Worm (Caenorhabditis elegans): ENCODE data around the gene W02H5.8.
"Not testable (repeated sequence)": the region's sequence is repeated elsewhere in the genome, so short reads cannot be mapped to it uniquely, and the experiment has no call there.

W02H5.8 gene

DNA sequence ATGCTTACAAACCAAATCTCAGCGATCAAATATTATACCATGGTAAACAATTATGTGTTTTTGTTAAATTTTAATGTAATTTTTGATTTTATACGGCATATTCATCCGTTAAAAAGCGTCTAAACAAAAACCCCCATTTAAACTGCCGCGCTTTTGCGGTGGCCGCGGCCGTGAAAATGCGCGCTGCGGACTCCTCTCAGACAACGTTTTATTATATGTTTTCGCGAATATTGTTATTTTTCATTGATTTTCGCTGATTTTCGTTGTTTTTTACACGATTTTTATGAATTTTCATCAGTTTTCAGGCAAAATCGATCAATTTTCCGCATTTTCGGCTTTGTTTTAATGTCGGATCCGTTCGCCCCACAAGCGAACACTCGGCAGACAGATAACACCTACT lies 13.9 kb downstream of the W02H5.8 start, which contains the start of gene W02H5.19 (continued):
- TF ChIP-seq dmd-6 (GFP tag; IDR thresholded peaks at IDR 0.05) = peak; percentile 73
- TF ChIP-seq pqm-1 (tag; optimal IDR thresholded peaks at IDR 0.05) = no peak

DNA sequence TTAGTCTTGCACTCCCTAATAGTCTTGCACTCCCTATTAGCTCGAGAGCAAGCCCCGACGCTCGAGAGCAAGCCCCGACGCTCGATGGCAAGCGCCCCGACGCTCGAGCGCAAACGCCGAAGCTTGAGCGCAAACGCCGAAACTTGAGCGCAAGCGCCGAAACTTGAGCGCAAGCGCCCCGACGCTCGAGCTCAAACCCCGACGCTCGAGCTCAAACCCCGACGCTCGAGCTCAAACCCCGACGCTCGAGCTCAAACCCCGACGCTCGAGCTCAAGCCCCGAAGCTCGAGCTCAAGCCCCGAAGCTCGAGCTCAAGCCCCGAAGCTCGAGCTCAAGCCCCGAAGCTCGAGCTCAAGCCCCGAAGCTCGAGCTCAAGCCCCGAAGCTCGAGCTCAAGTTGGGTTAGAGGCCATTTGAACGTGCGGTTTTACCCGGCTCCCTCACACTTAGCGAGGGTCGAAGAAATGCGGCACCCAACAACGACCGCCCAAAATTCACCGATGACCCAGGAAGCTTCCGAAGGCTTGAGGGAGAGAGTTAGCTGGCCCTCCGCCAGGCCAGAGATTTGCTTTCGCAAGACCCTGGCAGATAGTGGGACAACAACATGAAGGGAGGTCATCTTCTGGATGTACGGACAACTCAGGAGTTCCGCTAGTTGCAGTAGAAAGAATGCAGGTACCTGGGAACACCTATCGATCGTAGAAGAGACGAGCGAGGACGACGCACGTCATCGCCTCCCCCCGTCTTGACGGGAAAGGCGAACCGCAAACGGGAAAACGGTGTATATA lies 17.5 kb downstream of the W02H5.8 start:
- TF ChIP-seq set-16 (GFP tag; IDR thresholded peaks at IDR 0.05) = peak; percentile 97
- TF ChIP-seq pha-4 (GFP tag; IDR thresholded peaks at IDR 0.05) = peak; percentile 33; the same call in 1 of the 2 replicates
- TF ChIP-seq pha-4 (tag; optimal IDR thresholded peaks at IDR 0.05) = not testable (repeated sequence)
- peak; percentile 46; the same call in 1 of the 2 replicates for TF ChIP-seq arid-1 (GFP tag; conservative IDR thresholded peaks at IDR 0.05)
- TF ChIP-seq egl-43 (GFP tag; IDR thresholded peaks at IDR 0.05) = 0 out of 2 replicates have a peak, but pooled peaks have one; percentile 27
- TF ChIP-seq dmd-8 (GFP tag; IDR thresholded peaks at IDR 0.05) = 0 out of 2 replicates have a peak, but pooled peaks have one; percentile 17
- TF ChIP-seq lin-38 (GFP tag; IDR thresholded peaks at IDR 0.05) = peak; percentile 32
- TF ChIP-seq lim-7 (GFP tag; IDR thresholded peaks at IDR 0.05) = 0 out of 2 replicates have a peak, but pooled peaks have one; percentile 14

- TF ChIP-seq nhr-25 (tag; optimal IDR thresholded peaks at IDR 0.05; ENCODE audit: borderline replicate concordance, insufficient read depth); dve-1 (tag; optimal IDR thresholded peaks at IDR 0.05; ENCODE audit: insufficient read depth); Y48G9A.11 (GFP tag; IDR thresholded peaks at IDR 0.05): not testable (repeated sequence)
These were observed 27.1 kb downstream of the W02H5.8 start, which contains the start of gene sknr-1 for ce11 chrV:2625360-2625759. sknr-1 (minus strand) TSS chrV:2625460.

- TF ChIP-seq mes-2 (tag; optimal IDR thresholded peaks at IDR 0.05; ENCODE audit: poor library complexity, severe bottlenecking) (no peak), madf-5 (GFP tag; IDR thresholded peaks at IDR 0.05) (no peak), skn-1 (tag; optimal IDR thresholded peaks at IDR 0.05) (no peak), aha-1 (tag) (peak; percentile 67), unc-62 (GFP tag; optimal IDR thresholded peaks at IDR 0.05 in 1 of 2) (peak in 1 of 2 experiments; percentile 58), unc-62 (tag; optimal IDR thresholded peaks at IDR 0.05) (no peak), set-16 (GFP tag; IDR thresholded peaks at IDR 0.05) (peak; percentile 78), lir-3 (tag; optimal IDR thresholded peaks at IDR 0.05) (no peak)
These were observed 28.7 kb downstream of the W02H5.8 start for ce11 chrV:2623765-2624164.

DNA sequence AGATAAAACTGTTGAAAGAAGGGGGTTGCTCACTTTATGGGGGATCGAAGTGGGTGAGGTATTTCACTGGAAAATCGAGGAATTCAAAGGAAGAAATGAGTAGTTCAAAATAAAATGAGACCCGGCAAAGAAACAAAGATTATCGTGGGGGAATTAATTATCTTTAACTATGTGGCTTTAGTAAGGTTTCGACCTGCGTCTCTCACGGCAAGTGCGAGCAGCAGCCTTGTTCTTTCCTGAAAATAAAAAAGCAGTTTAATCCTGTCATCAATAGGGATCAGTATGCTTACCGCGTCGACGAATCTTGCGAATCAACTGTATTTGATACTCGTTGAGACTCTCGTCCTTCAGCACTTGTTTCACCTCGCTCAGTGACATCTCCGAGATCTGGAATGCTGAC lies 30.6 kb downstream of the W02H5.8 start, which contains the start of gene srh-271:
TSS of gene srh-271 (minus strand) at position 101 of the 400 bp plus-strand sequence.
- TF ChIP-seq zip-2 (tag; optimal IDR thresholded peaks at IDR 0.05) (no peak), ctbp-1 (GFP tag; IDR thresholded peaks at IDR 0.05) (no peak), ceh-20 (GFP tag; IDR thresholded peaks at IDR 0.05) (no peak), Y75B8A.6 (GFP tag; IDR thresholded peaks at IDR 0.05) (no peak), mdl-1 (tag; optimal IDR thresholded peaks at IDR 0.05) (no peak), mdt-29 (GFP tag; IDR thresholded peaks at IDR 0.05) (no peak), nhr-76 (tag; optimal IDR thresholded peaks at IDR 0.05) (no peak), nhr-11 (tag; optimal IDR thresholded peaks at IDR 0.05) (no peak), ces-1 (GFP tag; optimal IDR thresholded peaks at IDR 0.05) (no peak), spr-1 (tag; optimal IDR thresholded peaks at IDR 0.05) (no peak), skn-1 (tag; optimal IDR thresholded peaks at IDR 0.05) (no peak), lim-7 (GFP tag; IDR thresholded peaks at IDR 0.05) (no peak), php-3 (GFP tag; IDR thresholded peaks at IDR 0.05) (no peak), attf-4 (tag; optimal IDR thresholded peaks at IDR 0.05) (no peak), dpl-1 (GFP tag; optimal IDR thresholded peaks at IDR 0.05) (no peak), T26A8.4 (GFP tag; IDR thresholded peaks at IDR 0.05) (no peak), unc-130 (GFP tag; optimal IDR thresholded peaks at IDR 0.05) (no peak), zfp-3 (GFP tag; conservative IDR thresholded peaks at IDR 0.05) (no peak), Y5F2A.4 (GFP tag; optimal IDR thresholded peaks at IDR 0.05) (no peak)
